Fruit fly (Drosophila melanogaster) ovary, adult (tissue): ENCODE results near the gene Lipt2.
A peak's percentile ranks its signal among the peaks of the same experiment; 100 is the strongest.

Experiments used
- CG17801 ChIP-seq: fragments of 200-800 bp; optimal IDR thresholded peaks from 2 replicates; lab custom pipeline; 2019; ENCODE audit warnings: missing biosample characterization, mild to moderate bottlenecking, missing genetic modification characterization, moderate library complexity; ENCODE audit not compliant: partially characterized antibody

Lipt2 gene

dm6 chr3R:4437113-4437512, at the start of gene Lipt2, which contains the start of gene CG14650:
Gene Lipt2 (minus strand): TSS chr3R:4437329.
Gene CG14650 (plus strand): TSS chr3R:4437387.
- TF ChIP-seq CG17801 (GFP tag; lab: Kevin White, UChicago), result peak; percentile 55

dm6 chr3R:4484999-4485398, 47.9 kb upstream of the Lipt2 start, which contains the start of gene Fip1:
Gene Fip1 (plus strand): TSS chr3R:4485008.
- no peak for TF ChIP-seq CG17801 (GFP tag; lab: Kevin White, UChicago)

dm6 chr3R:4480512-4480911, 43.4 kb upstream of the Lipt2 start, which contains the start of gene sac:
Gene sac (plus strand): TSS chr3R:4480812.
- TF ChIP-seq CG17801 (GFP tag; lab: Kevin White, UChicago), result no peak

- TF ChIP-seq CG17801 (GFP tag; lab: Kevin White, UChicago), result no peak
Measured at dm6 chr3R:4479038-4479988, 42.2 kb upstream of the Lipt2 start, which contains the start of gene CG31523. Gene CG31523 (minus strand): TSS chr3R:4479207.

dm6 chr3R:4478220-4479037, 41.3 kb upstream of the Lipt2 start:
- peak; percentile 80 for TF ChIP-seq CG17801 (GFP tag; lab: Kevin White, UChicago)

- no peak for TF ChIP-seq CG17801 (GFP tag; lab: Kevin White, UChicago)
Measured at dm6 chr3R:4476004-4476403, 38.9 kb upstream of the Lipt2 start.

- no peak for TF ChIP-seq CG17801 (GFP tag; lab: Kevin White, UChicago)
Measured at dm6 chr3R:4475378-4475777, 38.2 kb upstream of the Lipt2 start.

dm6 chr3R:4472694-4472975, 35.5 kb upstream of the Lipt2 start:
- no peak for TF ChIP-seq CG17801 (GFP tag; lab: Kevin White, UChicago)

dm6 chr3R:4471846-4472693, 34.9 kb upstream of the Lipt2 start:
- no peak for TF ChIP-seq CG17801 (GFP tag; lab: Kevin White, UChicago)

dm6 chr3R:4471047-4471751, 34.1 kb upstream of the Lipt2 start:
- peak; percentile 27 for TF ChIP-seq CG17801 (GFP tag; lab: Kevin White, UChicago)

- TF ChIP-seq CG17801 (GFP tag; lab: Kevin White, UChicago), result no peak
Measured at dm6 chr3R:4470695-4471046, 33.5 kb upstream of the Lipt2 start.

- no peak for TF ChIP-seq CG17801 (GFP tag; lab: Kevin White, UChicago)
Measured at dm6 chr3R:4468926-4469325, 31.8 kb upstream of the Lipt2 start.

- TF ChIP-seq CG17801 (GFP tag; lab: Kevin White, UChicago), result no peak
Measured at dm6 chr3R:4466894-4467293, 29.8 kb upstream of the Lipt2 start.

- no peak for TF ChIP-seq CG17801 (GFP tag; lab: Kevin White, UChicago)
Measured at dm6 chr3R:4462783-4463182, 25.7 kb upstream of the Lipt2 start, which contains the start of gene CG31522. Gene CG31522 (minus strand): TSS chr3R:4462883.
